Worm (Caenorhabditis elegans) whole organism, L3 larva: ENCODE results near the gene pph-6.

Experiments
- ceh-82 ChIP-seq: fragments of 150-350 bp; optimal IDR thresholded peaks from 2 replicates; lab custom pipeline; 2014; ENCODE audit warnings: missing biosample characterization, missing genetic modification characterization
- egl-27 ChIP-seq: sonication (generic microtip); optimal IDR thresholded peaks from 4 replicates; lab custom pipeline; 2017; ENCODE audit warnings: missing biosample characterization, missing genetic modification reagents, missing genetic modification characterization
- fkh-10 ChIP-seq: sonication (generic microtip); optimal IDR thresholded peaks from 2 replicates; lab custom pipeline; 2017; ENCODE audit warnings: missing biosample characterization, missing genetic modification reagents, missing genetic modification characterization
- nhr-12 ChIP-seq: fragments of 150-350 bp; optimal IDR thresholded peaks from 2 replicates; lab custom pipeline; 2014; ENCODE audit warnings: missing biosample characterization, missing genetic modification characterization
- nhr-237 ChIP-seq: fragments of 150-350 bp; optimal IDR thresholded peaks from 2 replicates; lab custom pipeline; 2014; ENCODE audit warnings: missing biosample characterization, missing genetic modification characterization
- pha-4 ChIP-seq: fragments of 150-350 bp; optimal IDR thresholded peaks from 2 replicates; lab custom pipeline; 2014; ENCODE audit warnings: missing biosample characterization, missing genetic modification reagents, missing genetic modification characterization
- pqm-1 ChIP-seq: fragments of 150-350 bp; optimal IDR thresholded peaks from 2 replicates; lab custom pipeline; 2017; ENCODE audit warnings: missing biosample characterization, missing genetic modification characterization, inconsistent platforms
- skn-1 ChIP-seq: fragments of 150-350 bp; optimal IDR thresholded peaks from 2 replicates; lab custom pipeline; 2014; ENCODE audit warnings: missing biosample characterization, missing genetic modification characterization
- zag-1 ChIP-seq: fragments of 150-350 bp; optimal IDR thresholded peaks from 2 replicates; lab custom pipeline; 2014; ENCODE audit warnings: missing biosample characterization, missing genetic modification characterization

- TF ChIP-seq pha-4 (tag; lab: Kevin White, UChicago) = no peak
- no peak for TF ChIP-seq egl-27 (tag; lab: Kevin White, UChicago)
- TF ChIP-seq ceh-82 (tag; lab: Kevin White, UChicago) = no peak
- no peak for TF ChIP-seq skn-1 (tag; lab: Kevin White, UChicago)
- no peak for TF ChIP-seq nhr-237 (tag; lab: Kevin White, UChicago)
- no peak for TF ChIP-seq fkh-10 (GFP tag; lab: Kevin White, UChicago)
- TF ChIP-seq zag-1 (tag; lab: Kevin White, UChicago) = no peak
- TF ChIP-seq nhr-12 (tag; lab: Kevin White, UChicago) = no peak
- no peak for TF ChIP-seq pqm-1 (tag; lab: Kevin White, UChicago)
Measured at ce11 chrIII:3429761-3430160, 31.7 kb upstream of the pph-6 start.
